Worm (Caenorhabditis elegans): ENCODE measurements around the gene igcm-3.

DNA sequence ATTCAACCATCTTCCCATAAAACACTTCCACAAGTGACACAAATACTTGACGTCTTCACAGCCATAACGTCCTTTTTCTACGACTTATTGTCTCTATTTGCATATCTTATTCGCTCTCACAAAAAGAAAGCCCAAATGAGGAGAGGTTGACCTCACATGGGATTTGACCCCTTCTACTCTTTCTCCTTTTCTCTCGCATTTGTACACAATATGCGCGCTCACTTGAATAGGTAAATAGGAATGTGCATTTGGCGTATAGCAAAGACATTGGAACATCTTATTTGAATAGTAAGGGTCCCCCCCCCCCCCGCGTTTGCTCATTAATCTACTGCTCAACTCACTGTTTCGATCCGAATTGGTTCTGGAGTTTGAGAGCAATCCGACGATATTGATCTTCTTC, 5.0 kb downstream of the igcm-3 start:
- TF ChIP-seq F16B12.6 (tag; optimal IDR thresholded peaks at IDR 0.05) (no peak), mep-1 (tag; optimal IDR thresholded peaks at IDR 0.05) (no peak), swsn-7 (tag; optimal IDR thresholded peaks at IDR 0.05) (no peak), sptf-1 (tag; optimal IDR thresholded peaks at IDR 0.05) (no peak), alr-1 (tag; optimal IDR thresholded peaks at IDR 0.05; ENCODE audit: borderline replicate concordance) (no peak), unc-62 (GFP tag; optimal IDR thresholded peaks at IDR 0.05) (no peak), pag-3 (tag; optimal IDR thresholded peaks at IDR 0.05; ENCODE audit: borderline replicate concordance, insufficient read depth) (no peak), lir-3 (tag; optimal IDR thresholded peaks at IDR 0.05; ENCODE audit: poor library complexity) (no peak), dsc-1 (tag; optimal IDR thresholded peaks at IDR 0.05) (no peak), elt-3 (tag; optimal IDR thresholded peaks at IDR 0.05) (no peak), aha-1 (tag; optimal IDR thresholded peaks at IDR 0.05) (no peak), fkh-10 (GFP tag; optimal IDR thresholded peaks at IDR 0.05) (no peak), nhr-85 (tag) (no peak)

Measured in whole organism, L1 larva.